Worm (Caenorhabditis elegans): ENCODE data around the gene trx-2.

- TF ChIP-seq sem-2 (GFP tag; optimal IDR thresholded peaks at IDR 0.05) = no peak
- no peak for TF ChIP-seq snpc-4 (tag; optimal IDR thresholded peaks at IDR 0.05)
- no peak for TF ChIP-seq nhr-237 (tag; optimal IDR thresholded peaks at IDR 0.05)
- TF ChIP-seq sptf-1 (tag; optimal IDR thresholded peaks at IDR 0.05) = no peak
- TF ChIP-seq pha-4 (tag; optimal IDR thresholded peaks at IDR 0.05) = no peak
- no peak for TF ChIP-seq ces-1 (GFP tag; optimal IDR thresholded peaks at IDR 0.05)
- no peak for TF ChIP-seq nhr-2 (tag; optimal IDR thresholded peaks at IDR 0.05)
- no peak for TF ChIP-seq unc-39 (tag; optimal IDR thresholded peaks at IDR 0.05)
- TF ChIP-seq unc-62 (GFP tag; optimal IDR thresholded peaks at IDR 0.05) = no peak
- no peak for TF ChIP-seq ham-2 (GFP tag; optimal IDR thresholded peaks at IDR 0.05)
- no peak for TF ChIP-seq unc-120 (tag; optimal IDR thresholded peaks at IDR 0.05; ENCODE audit: poor library complexity, severe bottlenecking)
- no peak for TF ChIP-seq nhr-76 (tag; optimal IDR thresholded peaks at IDR 0.05)
- TF ChIP-seq ceh-83 (GFP tag; optimal IDR thresholded peaks at IDR 0.05) = no peak
- no peak for TF ChIP-seq mep-1 (tag; optimal IDR thresholded peaks at IDR 0.05)
These were observed 34.4 kb upstream of the trx-2 start for ce11 chrV:10280112-10280511.

Measured in whole organism, mixed stage, embryonic.